Fruit fly (Drosophila melanogaster) whole organism, prepupa: Measurements from ENCODE around the gene CG17264.

ENCODE experiments used
- CG11294 ChIP-seq: fragments of 200-800 bp; sonication (Bioruptor generic); IDR thresholded peaks from 2 replicates; pipeline ENCODE4 v1.3.6; 2022; ENCODE audit warnings: missing biosample characterization, missing genetic modification characterization
- CG16779 ChIP-seq: fragments of 200-800 bp; sonication (Bioruptor generic); optimal IDR thresholded peaks from 3 replicates; lab custom pipeline; 2017; ENCODE audit warnings: missing biosample characterization, mild to moderate bottlenecking, missing genetic modification characterization
- CG6276 ChIP-seq: fragments of 200-800 bp; sonication (Bioruptor generic); optimal IDR thresholded peaks from 2 replicates; lab custom pipeline; 2017; ENCODE audit warnings: missing biosample characterization, mild to moderate bottlenecking, missing genetic modification characterization
- Eip93F ChIP-seq: fragments of 200-800 bp; sonication (Bioruptor generic); optimal IDR thresholded peaks from 2 replicates; lab custom pipeline; 2016; ENCODE audit warnings: missing biosample characterization, mild to moderate bottlenecking, missing genetic modification characterization
- Ets96B ChIP-seq: fragments of 200-800 bp; optimal IDR thresholded peaks from 2 replicates; lab custom pipeline; 2019; ENCODE audit warnings: missing biosample characterization, mild to moderate bottlenecking, missing genetic modification characterization, moderate library complexity
- Gug ChIP-seq: fragments of 200-800 bp; sonication (Bioruptor generic); IDR thresholded peaks from 2 replicates; pipeline ENCODE4 v1.3.6; 2022; ENCODE audit warnings: missing biosample characterization, missing genetic modification characterization
- cyc ChIP-seq: fragments of 200-800 bp; sonication (Bioruptor generic); optimal IDR thresholded peaks from 3 replicates; lab custom pipeline; 2016; ENCODE audit warnings: missing biosample characterization, missing genetic modification characterization
- eg ChIP-seq: fragments of 200-800 bp; sonication (Bioruptor generic); IDR thresholded peaks from 3 replicates; pipeline ENCODE4 v1.3.6; 2022; ENCODE audit warnings: missing biosample characterization, missing genetic modification characterization
- lz ChIP-seq: fragments of 200-800 bp; sonication (Bioruptor generic); optimal IDR thresholded peaks from 3 replicates; lab custom pipeline; 2016; ENCODE audit warnings: missing biosample characterization, missing genetic modification characterization
- net ChIP-seq: fragments of 200-800 bp; sonication (Bioruptor generic); optimal IDR thresholded peaks from 3 replicates; lab custom pipeline; 2016; ENCODE audit warnings: missing biosample characterization, missing genetic modification characterization
- pdm3 ChIP-seq: fragments of 200-800 bp; sonication (Bioruptor generic); optimal IDR thresholded peaks from 3 replicates; lab custom pipeline; 2016; ENCODE audit warnings: missing biosample characterization, missing genetic modification characterization

DNA sequence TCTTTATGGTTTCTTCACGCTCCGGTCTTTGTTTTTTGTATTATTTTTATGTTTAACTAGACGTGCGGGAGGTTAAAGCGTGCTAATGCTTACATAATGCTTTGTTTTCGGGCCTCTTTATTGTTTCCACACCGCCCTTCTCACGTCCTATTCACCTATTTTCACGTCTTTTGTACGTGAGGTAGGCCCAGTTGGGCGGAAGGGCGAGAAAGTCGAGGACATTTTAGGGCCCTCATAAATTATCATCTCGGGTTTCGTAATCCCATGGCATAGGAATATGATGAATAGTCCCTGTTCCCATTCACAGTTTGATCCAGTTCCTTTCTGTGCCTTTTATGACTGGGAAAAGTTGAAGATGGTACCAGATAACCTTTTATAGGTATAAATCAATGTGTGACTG lies 12.8 kb upstream of the CG17264 start:
- no peak for TF ChIP-seq cyc
- no peak for TF ChIP-seq Gug (GFP tag; lab: Robert Waterston, UW)
- no peak for TF ChIP-seq CG16779
- TF ChIP-seq CG11294 (GFP tag; lab: Robert Waterston, UW) = no peak
- TF ChIP-seq CG6276 (GFP tag; lab: Kevin White, UChicago) = no peak
- no peak for TF ChIP-seq eg
- no peak for TF ChIP-seq Ets96B (tag; lab: Kevin White, UChicago)
- TF ChIP-seq pdm3 (GFP tag; lab: Kevin White, UChicago) = no peak
- TF ChIP-seq Eip93F (GFP tag; lab: Kevin White, UChicago) = no peak
- no peak for TF ChIP-seq lz (GFP tag; lab: Kevin White, UChicago)
- no peak for TF ChIP-seq net (GFP tag; lab: Kevin White, UChicago)
